Worm (Caenorhabditis elegans) whole organism, late embryonic: ENCODE results near the gene Y38E10A.22.

Experiments used
- Y22D7AL.16 ChIP-seq: sonication (generic microtip); optimal IDR thresholded peaks from 2 replicates; lab custom pipeline; 2016; ENCODE audit warnings: missing genetic modification characterization, missing compliant biosample characterization
- elt-2 ChIP-seq: sonication (generic microtip); optimal IDR thresholded peaks from 2 replicates; lab custom pipeline; 2016; ENCODE audit warnings: missing genetic modification reagents, missing genetic modification characterization, missing compliant biosample characterization
- eyg-1 ChIP-seq: sonication (generic microtip); optimal IDR thresholded peaks from 2 replicates; lab custom pipeline; 2016; ENCODE audit warnings: missing genotype, missing genetic modification characterization, missing compliant biosample characterization
- pax-1 ChIP-seq: fragments of 150-350 bp; optimal IDR thresholded peaks from 2 replicates; lab custom pipeline; 2014; ENCODE audit warnings: missing biosample characterization, missing genetic modification characterization
- rnt-1 ChIP-seq: sonication (generic microtip); optimal IDR thresholded peaks from 2 replicates; lab custom pipeline; 2016; ENCODE audit warnings: missing genetic modification characterization, missing compliant biosample characterization

ce11 chrII:12677710-12677974 is at the start of gene Y38E10A.22:
- no peak for TF ChIP-seq eyg-1 (tag; lab: Kevin White, UChicago)
- TF ChIP-seq elt-2 (tag; lab: Kevin White, UChicago): no peak
- no peak for TF ChIP-seq pax-1 (tag; lab: Kevin White, UChicago)
- TF ChIP-seq Y22D7AL.16 (tag; lab: Kevin White, UChicago): no peak
- TF ChIP-seq rnt-1 (tag; lab: Kevin White, UChicago): no peak
